Worm (Caenorhabditis elegans): ENCODE data around the gene sel-11.

- no peak for TF ChIP-seq unc-62 (GFP tag; optimal IDR thresholded peaks at IDR 0.05 in 1 of 2)
- TF ChIP-seq unc-62 (tag; optimal IDR thresholded peaks at IDR 0.05), result no peak
- no peak for TF ChIP-seq skn-1 (tag; optimal IDR thresholded peaks at IDR 0.05)
- TF ChIP-seq lin-15B (tag; optimal IDR thresholded peaks at IDR 0.05), result no peak
- TF ChIP-seq daf-12 (tag; optimal IDR thresholded peaks at IDR 0.05), result no peak
- no peak for TF ChIP-seq fkh-10 (GFP tag; optimal IDR thresholded peaks at IDR 0.05)
- no peak for TF ChIP-seq tra-1 (GFP tag; IDR thresholded peaks at IDR 0.05)
- no peak for TF ChIP-seq nhr-77 (tag; optimal IDR thresholded peaks at IDR 0.05)
Measured at ce11 chrV:11798320-11798719, 31.2 kb downstream of the sel-11 start.

Data from whole organism, L4 larva.